Worm (Caenorhabditis elegans) whole organism, L4 larva: ENCODE results near the gene Y53F4B.10.

Experiments
- F10B5.3 ChIP-seq: sonication (generic microtip); optimal IDR thresholded peaks from 2 replicates; lab custom pipeline; 2016; ENCODE audit warnings: mild to moderate bottlenecking, missing genetic modification characterization, missing compliant biosample characterization
- F44E2.7 ChIP-seq: fragments of 200-800 bp; sonication (Bioruptor generic); IDR thresholded peaks from 2 replicates; pipeline ENCODE4 v2.1.2; 2022; ENCODE audit warnings: missing genetic modification characterization, missing compliant biosample characterization
- F49E8.2 ChIP-seq: sonication (generic microtip); optimal IDR thresholded peaks from 2 replicates; lab custom pipeline; 2016; ENCODE audit warnings: missing compliant biosample characterization, mild to moderate bottlenecking, missing genetic modification characterization, borderline replicate concordance
- T26A8.4 ChIP-seq: fragments of 200-800 bp; sonication (Bioruptor generic); IDR thresholded peaks from 2 replicates; pipeline ENCODE4 v1.3.6; 2022; ENCODE audit warnings: missing genetic modification characterization, missing compliant biosample characterization
- Y48G9A.11 ChIP-seq: fragments of 200-800 bp; sonication (Bioruptor generic); IDR thresholded peaks from 2 replicates; pipeline ENCODE4 v1.3.6; 2022; ENCODE audit warnings: missing genetic modification reagents, missing genetic modification characterization, missing compliant biosample characterization
- Y5F2A.4 ChIP-seq: fragments of 200-800 bp; sonication (Bioruptor generic); optimal IDR thresholded peaks from 2 replicates; lab custom pipeline; 2018; ENCODE audit warnings: mild to moderate bottlenecking, missing genetic modification characterization, missing compliant biosample characterization
- Y75B8A.6 ChIP-seq: fragments of 200-800 bp; sonication (Bioruptor generic); IDR thresholded peaks from 2 replicates; pipeline ENCODE4 v1.3.6; 2022; ENCODE audit warnings: missing genetic modification reagents, missing genetic modification characterization, missing compliant biosample characterization
- ZK337.2 ChIP-seq: fragments of 200-800 bp; sonication (Bioruptor generic); IDR thresholded peaks from 2 replicates; pipeline ENCODE4 v1.3.6; 2022; ENCODE audit warnings: missing genetic modification reagents, missing genetic modification characterization, missing compliant biosample characterization
- aha-1 ChIP-seq: fragments of 150-350 bp; peaks from one replicate; lab custom pipeline; 2014; ENCODE audit warnings: missing biosample characterization, missing genetic modification characterization
- aly-2 ChIP-seq: sonication (generic microtip); optimal IDR thresholded peaks from 2 replicates; lab custom pipeline; 2018; ENCODE audit warnings: missing biosample characterization, missing genetic modification characterization
- arid-1 ChIP-seq: fragments of 200-800 bp; sonication (Bioruptor generic); conservative IDR thresholded peaks from 2 replicates; pipeline ENCODE4 v1.3.6; 2022; ENCODE audit warnings: missing genetic modification reagents, missing genetic modification characterization, missing compliant biosample characterization
- ceh-20 ChIP-seq: fragments of 200-800 bp; sonication (Bioruptor generic); IDR thresholded peaks from 2 replicates; pipeline ENCODE4 v1.3.6; 2022; ENCODE audit warnings: missing genetic modification reagents, missing genetic modification characterization, missing compliant biosample characterization
- ceh-32 ChIP-seq: sonication (generic microtip); optimal IDR thresholded peaks from 2 replicates; lab custom pipeline; 2016; ENCODE audit warnings: mild to moderate bottlenecking, missing genetic modification characterization, missing compliant biosample characterization; ENCODE audit not compliant: poor library complexity
- ceh-44 ChIP-seq: fragments of 200-800 bp; sonication (Bioruptor generic); IDR thresholded peaks from 2 replicates; pipeline ENCODE4 v1.3.6; 2022; ENCODE audit warnings: missing genetic modification reagents, missing genetic modification characterization, missing compliant biosample characterization
- cey-2 ChIP-seq: sonication (generic microtip); optimal IDR thresholded peaks from 3 replicates; lab custom pipeline; 2017; ENCODE audit warnings: missing genetic modification characterization, mild to moderate bottlenecking, missing compliant biosample characterization, antibody characterized with exemption, borderline replicate concordance; ENCODE audit not compliant: insufficient read depth
- daf-8 ChIP-seq: fragments of 200-800 bp; sonication (Bioruptor generic); IDR thresholded peaks from 2 replicates; pipeline ENCODE4 v1.3.6; 2022; ENCODE audit warnings: missing genetic modification characterization, missing compliant biosample characterization
- dmd-8 ChIP-seq: fragments of 200-800 bp; sonication (Bioruptor generic); IDR thresholded peaks from 2 replicates; pipeline ENCODE4 v1.3.6; 2022; ENCODE audit warnings: missing genetic modification characterization, missing compliant biosample characterization
- dve-1 ChIP-seq: sonication (generic microtip); optimal IDR thresholded peaks from 2 replicates; lab custom pipeline; 2017; ENCODE audit warnings: antibody characterized with exemption, mild to moderate bottlenecking, missing genetic modification characterization, missing compliant biosample characterization; ENCODE audit not compliant: insufficient read depth
- fkh-10 ChIP-seq: fragments of 150-350 bp; optimal IDR thresholded peaks from 2 replicates; lab custom pipeline; 2014; ENCODE audit warnings: missing biosample characterization, missing genetic modification reagents, missing genetic modification characterization
- fos-1 ChIP-seq: fragments of 150-350 bp; optimal IDR thresholded peaks from 2 replicates; lab custom pipeline; 2014; ENCODE audit warnings: missing biosample characterization, missing genetic modification characterization
- gei-8 ChIP-seq: fragments of 200-800 bp; sonication (Bioruptor generic); optimal IDR thresholded peaks from 2 replicates; lab custom pipeline; 2018; ENCODE audit warnings: mild to moderate bottlenecking, missing genetic modification characterization, missing compliant biosample characterization
- hmg-1.1 ChIP-seq: fragments of 200-800 bp; sonication (Bioruptor generic); IDR thresholded peaks from 2 replicates; pipeline ENCODE4 v1.3.6; 2022; ENCODE audit warnings: missing genetic modification reagents, missing genetic modification characterization, missing compliant biosample characterization
- jun-1 ChIP-seq: fragments of 150-350 bp; optimal IDR thresholded peaks from 2 replicates; lab custom pipeline; 2014; ENCODE audit warnings: missing biosample characterization, missing genetic modification reagents, missing genetic modification characterization
- lin-1 ChIP-seq: fragments of 200-800 bp; sonication (Bioruptor generic); IDR thresholded peaks from 2 replicates; pipeline ENCODE4 v1.3.6; 2022; ENCODE audit warnings: missing genetic modification reagents, missing genetic modification characterization, missing compliant biosample characterization
- lin-13 ChIP-seq: fragments of 150-350 bp; optimal IDR thresholded peaks from 2 replicates; lab custom pipeline; 2014; ENCODE audit warnings: missing biosample characterization, missing genetic modification reagents, missing genetic modification characterization
- lin-39 ChIP-seq: fragments of 150-350 bp; optimal IDR thresholded peaks from 2 replicates; lab custom pipeline; 2014; ENCODE audit warnings: missing biosample characterization, missing genetic modification reagents, missing genetic modification characterization
- lir-3 ChIP-seq: sonication (generic microtip); optimal IDR thresholded peaks from 2 replicates; lab custom pipeline; 2016; ENCODE audit warnings: mild to moderate bottlenecking, missing genetic modification characterization, missing compliant biosample characterization
- lsy-2 ChIP-seq, 2 experiments: fragments of 150-350 bp in 1 of 2; sonication (generic microtip) in 1 of 2; optimal IDR thresholded peaks; 2 replicates each; lab custom pipeline; 2014 to 2017; ENCODE audit warnings: missing biosample characterization in 2 of 2, missing genetic modification characterization in 2 of 2
- madf-5 ChIP-seq, 2 experiments: fragments of 200-800 bp; sonication (Bioruptor generic); IDR thresholded peaks; 2 replicates each; pipeline ENCODE4 v1.3.6; 2022; ENCODE audit warnings: missing compliant biosample characterization in 2 of 2, missing genetic modification characterization in 2 of 2
- mdl-1 ChIP-seq, 2 experiments: fragments of 150-350 bp in 1 of 2; sonication (generic microtip) in 1 of 2; optimal IDR thresholded peaks; 2 replicates each; lab custom pipeline; 2014 to 2017; ENCODE audit warnings: missing biosample characterization in 2 of 2, missing genetic modification characterization in 2 of 2
- mxl-3 ChIP-seq: fragments of 200-800 bp; sonication (Bioruptor generic); optimal IDR thresholded peaks from 2 replicates; lab custom pipeline; 2018; ENCODE audit warnings: mild to moderate bottlenecking, missing genetic modification characterization, missing compliant biosample characterization
- nhr-10 ChIP-seq: fragments of 150-350 bp; optimal IDR thresholded peaks from 2 replicates; lab custom pipeline; 2014; ENCODE audit warnings: missing biosample characterization, missing genetic modification characterization
- nhr-102 ChIP-seq: sonication (generic microtip); optimal IDR thresholded peaks from 2 replicates; lab custom pipeline; 2016; ENCODE audit warnings: mild to moderate bottlenecking, missing genetic modification characterization, moderate library complexity, missing compliant biosample characterization
- nhr-25 ChIP-seq: sonication (generic microtip); optimal IDR thresholded peaks from 2 replicates; lab custom pipeline; 2017; ENCODE audit warnings: missing genetic modification characterization, mild to moderate bottlenecking, missing compliant biosample characterization, antibody characterized with exemption, moderate library complexity, borderline replicate concordance; ENCODE audit not compliant: insufficient read depth
- nhr-28 ChIP-seq: fragments of 150-350 bp; optimal IDR thresholded peaks from 2 replicates; lab custom pipeline; 2014; ENCODE audit warnings: missing biosample characterization, missing genetic modification characterization
- nhr-42 ChIP-seq: fragments of 200-800 bp; sonication (Bioruptor generic); IDR thresholded peaks from 2 replicates; pipeline ENCODE4 v1.3.6; 2022; ENCODE audit warnings: missing genetic modification characterization, missing compliant biosample characterization
- nhr-48 ChIP-seq: sonication (generic microtip); optimal IDR thresholded peaks from 2 replicates; lab custom pipeline; 2016; ENCODE audit warnings: mild to moderate bottlenecking, missing genetic modification characterization, missing compliant biosample characterization
- rbr-2 ChIP-seq: sonication (generic microtip); optimal IDR thresholded peaks from 2 replicates; lab custom pipeline; 2016; ENCODE audit warnings: missing genotype, missing genetic modification characterization, missing compliant biosample characterization
- saeg-2 ChIP-seq: fragments of 200-800 bp; sonication (Bioruptor generic); IDR thresholded peaks from 2 replicates; pipeline ENCODE4 v1.3.6; 2022; ENCODE audit warnings: missing genetic modification reagents, missing genetic modification characterization, missing compliant biosample characterization
- sdz-12 ChIP-seq: fragments of 200-800 bp; sonication (Bioruptor generic); optimal IDR thresholded peaks from 2 replicates; lab custom pipeline; 2018; ENCODE audit warnings: mild to moderate bottlenecking, missing genetic modification characterization, missing compliant biosample characterization
- set-16 ChIP-seq: fragments of 200-800 bp; sonication (Bioruptor generic); IDR thresholded peaks from 2 replicates; pipeline ENCODE4 v1.3.6; 2022; ENCODE audit warnings: missing genetic modification reagents, missing genetic modification characterization, missing compliant biosample characterization
- unc-39 ChIP-seq: sonication (generic microtip); optimal IDR thresholded peaks from 2 replicates; lab custom pipeline; 2017; ENCODE audit warnings: missing biosample characterization, missing genetic modification characterization
- vab-7 ChIP-seq: fragments of 200-800 bp; sonication (Bioruptor generic); IDR thresholded peaks from 2 replicates; pipeline ENCODE4 v1.3.6; 2022; ENCODE audit warnings: missing genetic modification reagents, missing genetic modification characterization, missing compliant biosample characterization
- zfp-3 ChIP-seq: fragments of 200-800 bp; sonication (Bioruptor generic); conservative IDR thresholded peaks from 2 replicates; pipeline ENCODE4 v1.3.6; 2022; ENCODE audit warnings: missing genetic modification reagents, missing genetic modification characterization, missing compliant biosample characterization
- zip-2 ChIP-seq: fragments of 150-350 bp; optimal IDR thresholded peaks from 2 replicates; lab custom pipeline; 2014; ENCODE audit warnings: missing biosample characterization, missing genetic modification characterization
- ztf-11 ChIP-seq: fragments of 150-350 bp; optimal IDR thresholded peaks from 2 replicates; lab custom pipeline; 2014; ENCODE audit warnings: missing biosample characterization, missing genetic modification characterization

Gene Y53F4B.10

DNA sequence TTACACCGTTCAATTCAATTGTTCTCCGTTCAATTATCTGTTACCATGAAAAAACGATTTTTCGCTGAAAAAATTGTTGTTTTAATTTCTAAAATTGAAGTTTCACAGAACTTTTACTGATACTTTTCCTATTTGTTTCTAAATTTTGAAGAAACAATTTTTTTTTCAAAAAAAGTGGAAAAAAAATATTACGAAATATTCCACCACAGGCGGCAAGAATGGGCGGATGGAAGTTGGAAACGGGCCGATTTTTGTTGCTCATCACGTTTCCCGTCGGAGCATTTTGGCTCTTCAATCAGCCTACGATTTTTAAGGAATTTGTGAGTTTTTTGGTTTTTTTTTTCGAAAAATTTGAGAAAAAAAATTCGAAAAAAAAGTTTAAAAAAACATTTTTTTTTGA, 34.5 kb upstream of the Y53F4B.10 start, which contains the start of gene Y53F4B.14:
Gene Y53F4B.14 (plus strand): TSS at position 210 of the 400 bp plus-strand sequence.
- TF ChIP-seq nhr-28 (tag; lab: Kevin White, UChicago) (no peak), nhr-42 (0 out of 2 replicates have a peak, but pooled peaks have one; percentile 7), zip-2 (tag; lab: Kevin White, UChicago) (peak; percentile 81), lin-39 (tag; lab: Kevin White, UChicago) (no peak), ceh-44 (GFP tag; lab: Robert Waterston, UW) (no peak)

DNA sequence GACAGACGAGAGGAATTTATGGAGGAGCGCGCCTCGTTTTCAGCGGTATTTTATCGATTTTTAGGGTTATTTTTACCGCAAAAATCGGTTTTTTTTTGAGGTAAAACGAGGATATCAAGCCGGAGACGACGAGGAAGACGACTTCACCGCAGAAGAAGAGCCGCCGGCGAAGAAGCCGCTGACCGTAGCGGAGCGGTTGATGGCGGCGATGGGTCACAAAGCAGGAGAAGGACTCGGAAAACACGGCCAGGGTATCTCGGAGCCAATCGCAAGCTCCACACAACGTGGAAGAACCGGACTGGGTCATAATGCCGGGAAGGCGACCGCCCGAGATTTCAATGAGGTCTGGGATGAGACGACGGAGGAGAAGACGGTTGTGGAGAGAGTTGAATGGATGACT, 23.1 kb upstream of the Y53F4B.10 start:
- TF ChIP-seq ceh-20 = no peak
- TF ChIP-seq zfp-3 (GFP tag; lab: Robert Waterston, UW) = no peak
- no peak for TF ChIP-seq vab-7 (GFP tag; lab: Robert Waterston, UW)
- TF ChIP-seq nhr-42 = 0 out of 2 replicates have a peak, but pooled peaks have one; percentile 54
- TF ChIP-seq fos-1 = no peak
- no peak for TF ChIP-seq lir-3
- TF ChIP-seq set-16 (GFP tag; lab: Robert Waterston, UW) = peak; percentile 87
- TF ChIP-seq dve-1 (tag; lab: Kevin White, UChicago) = no peak
- no peak for TF ChIP-seq sdz-12 (GFP tag; lab: Kevin White, UChicago)

DNA sequence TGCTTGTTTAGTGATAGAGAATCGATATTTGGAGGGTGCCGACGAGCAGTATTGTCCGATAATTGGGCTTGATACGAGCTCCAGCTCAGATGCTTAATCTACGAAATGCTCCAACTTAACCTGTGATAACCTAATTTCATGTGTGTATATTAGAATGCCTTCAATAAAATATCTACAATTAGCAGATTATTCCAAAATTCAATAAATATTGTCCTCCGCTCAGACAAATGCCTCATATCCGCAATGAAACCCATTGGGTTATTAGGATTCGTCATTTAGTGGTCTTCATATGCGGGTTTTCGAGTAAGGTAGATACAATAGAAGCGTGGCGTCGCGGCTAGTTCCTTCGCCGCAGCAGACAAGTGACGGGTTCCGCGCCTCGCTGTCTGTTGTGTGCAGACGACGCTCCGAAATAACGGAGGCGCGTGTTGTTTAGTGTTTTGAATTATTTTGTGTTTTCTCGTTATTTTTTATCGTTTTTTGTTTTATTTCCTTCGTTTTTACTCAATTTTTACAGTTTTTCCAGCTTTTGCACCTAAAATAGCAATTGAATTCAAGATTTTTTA, 22.4 kb upstream of the Y53F4B.10 start, which contains the start of gene cmtr-1:
Gene cmtr-1 (plus strand): TSS at position 516 of the 566 bp plus-strand sequence.
- TF ChIP-seq jun-1 = peak; percentile 75
- TF ChIP-seq unc-39 (tag; lab: Kevin White, UChicago) = no peak
- peak; percentile 20 for TF ChIP-seq nhr-10 (tag; lab: Kevin White, UChicago)
- TF ChIP-seq ceh-44 (GFP tag; lab: Robert Waterston, UW) = no peak
- TF ChIP-seq Y75B8A.6 (GFP tag; lab: Robert Waterston, UW) = no peak
- peak; percentile 87 for TF ChIP-seq nhr-48 (tag; lab: Kevin White, UChicago)
- peak; percentile 48 for TF ChIP-seq Y5F2A.4 (GFP tag; lab: Kevin White, UChicago)
- no peak for TF ChIP-seq ztf-11
- TF ChIP-seq cey-2 (tag; lab: Kevin White, UChicago) = no peak
- TF ChIP-seq fkh-10 = peak; percentile 83
- TF ChIP-seq lir-3 = peak; percentile 54
- peak; percentile 99 for TF ChIP-seq hmg-1.1 (GFP tag; lab: Robert Waterston, UW)
- TF ChIP-seq lsy-2 (tag; optimal IDR thresholded peaks at IDR 0.05; lab: Kevin White, UChicago) = peak; percentile 81 to 95
- TF ChIP-seq F10B5.3 = peak; percentile 91
- TF ChIP-seq F44E2.7 (GFP tag; lab: Robert Waterston, UW) = no peak
- TF ChIP-seq ZK337.2 (GFP tag; lab: Robert Waterston, UW) = peak; percentile 5; the same call in 1 of the 2 replicates
- TF ChIP-seq aly-2 (tag; lab: Kevin White, UChicago) = no peak
- no peak for TF ChIP-seq lin-39 (tag; lab: Kevin White, UChicago)
- peak; percentile 99 for TF ChIP-seq aha-1
- TF ChIP-seq F49E8.2 (tag; lab: Kevin White, UChicago) = peak; percentile 97
- TF ChIP-seq mxl-3 (GFP tag; lab: Kevin White, UChicago) = peak; percentile 86
- TF ChIP-seq mdl-1 (tag; optimal IDR thresholded peaks at IDR 0.05; lab: Kevin White, UChicago) = peak; percentile 57 to 77
- peak; percentile 96 for TF ChIP-seq nhr-102 (tag; lab: Kevin White, UChicago)
- peak; percentile 61 for TF ChIP-seq ceh-32 (tag; lab: Kevin White, UChicago)
- TF ChIP-seq dmd-8 = peak; percentile 66; the same call in 1 of the 2 replicates
- TF ChIP-seq arid-1 = peak; percentile 96
- TF ChIP-seq T26A8.4 = peak; percentile 97
- TF ChIP-seq daf-8 (GFP tag; lab: Robert Waterston, UW) = no peak
- peak; percentile 79 for TF ChIP-seq gei-8
- peak in 1 of 2 experiments; percentile 67; a peak in 1 of 4 replicates for TF ChIP-seq madf-5 (GFP tag; IDR thresholded peaks at IDR 0.05; lab: Robert Waterston, UW)
- peak; percentile 100 for TF ChIP-seq Y48G9A.11 (GFP tag; lab: Robert Waterston, UW)
- peak; percentile 72 for TF ChIP-seq nhr-25 (tag; lab: Kevin White, UChicago)
- peak; percentile 78 for TF ChIP-seq saeg-2 (GFP tag; lab: Robert Waterston, UW)
- peak; percentile 96 for TF ChIP-seq lin-13 (GFP tag; lab: Kevin White, UChicago)
- TF ChIP-seq lin-1 = peak; percentile 95
- peak; percentile 96 for TF ChIP-seq rbr-2
